Fruit fly (Drosophila melanogaster): ENCODE measurements around the gene KP78b.

KP78b gene

dm6 chr3R:11352912-11353838 is at the start of gene KP78b, which contains the start of gene KP78a:
TSS of gene KP78b (minus strand) at chr3R:11353131.
TSS of gene KP78a (minus strand) at chr3R:11353131.
- TF ChIP-seq noc (tag; optimal IDR thresholded peaks at IDR 0.05), result no peak

dm6 chr3R:11395541-11395940 is 42.6 kb upstream of the KP78b start:
- no peak for TF ChIP-seq noc (tag; optimal IDR thresholded peaks at IDR 0.05)

- no peak for TF ChIP-seq noc (tag; optimal IDR thresholded peaks at IDR 0.05)
Observed at dm6 chr3R:11393896-11394295, 41.0 kb upstream of the KP78b start.

dm6 chr3R:11392805-11393204 is 39.9 kb upstream of the KP78b start:
- TF ChIP-seq noc (tag; optimal IDR thresholded peaks at IDR 0.05), result no peak

- no peak for TF ChIP-seq noc (tag; optimal IDR thresholded peaks at IDR 0.05)
Observed at dm6 chr3R:11378564-11379112, 25.7 kb upstream of the KP78b start.

- TF ChIP-seq noc (tag; optimal IDR thresholded peaks at IDR 0.05), result no peak
Observed at dm6 chr3R:11375142-11375541, 22.2 kb upstream of the KP78b start.

dm6 chr3R:11372053-11373016 is 19.4 kb upstream of the KP78b start:
- TF ChIP-seq noc (tag; optimal IDR thresholded peaks at IDR 0.05), result no peak

dm6 chr3R:11370805-11371204 is 17.9 kb upstream of the KP78b start:
- TF ChIP-seq noc (tag; optimal IDR thresholded peaks at IDR 0.05), result no peak

- TF ChIP-seq noc (tag; optimal IDR thresholded peaks at IDR 0.05), result no peak
Observed at dm6 chr3R:11370333-11370732, 17.4 kb upstream of the KP78b start.

- no peak for TF ChIP-seq noc (tag; optimal IDR thresholded peaks at IDR 0.05)
Observed at dm6 chr3R:11368766-11369165, 15.8 kb upstream of the KP78b start.

- TF ChIP-seq noc (tag; optimal IDR thresholded peaks at IDR 0.05), result no peak
Observed at dm6 chr3R:11366315-11366714, 13.4 kb upstream of the KP78b start.

- no peak for TF ChIP-seq noc (tag; optimal IDR thresholded peaks at IDR 0.05)
Observed at dm6 chr3R:11363577-11363976, 10.6 kb upstream of the KP78b start.

dm6 chr3R:11361906-11362305 is 9.0 kb upstream of the KP78b start:
- no peak for TF ChIP-seq noc (tag; optimal IDR thresholded peaks at IDR 0.05)

- TF ChIP-seq noc (tag; optimal IDR thresholded peaks at IDR 0.05), result no peak
Observed at dm6 chr3R:11352482-11352732, 524 bp downstream of the KP78b start.

dm6 chr3R:11351721-11352481 is 1.0 kb downstream of the KP78b start:
- TF ChIP-seq noc (tag; optimal IDR thresholded peaks at IDR 0.05), result no peak

- TF ChIP-seq noc (tag; optimal IDR thresholded peaks at IDR 0.05), result no peak
Observed at dm6 chr3R:11351280-11351679, 1.7 kb downstream of the KP78b start.

All from whole organism, larva.